Worm (Caenorhabditis elegans) whole organism, L4 larva: ENCODE data around the gene clp-2.

Source experiments
- F10B5.3 ChIP-seq: sonication (generic microtip); optimal IDR thresholded peaks from 2 replicates; lab custom pipeline; 2016; ENCODE audit warnings: mild to moderate bottlenecking, missing genetic modification characterization, missing compliant biosample characterization
- F44E2.7 ChIP-seq: fragments of 200-800 bp; sonication (Bioruptor generic); IDR thresholded peaks from 2 replicates; pipeline ENCODE4 v2.1.2; 2022; ENCODE audit warnings: missing genetic modification characterization, missing compliant biosample characterization
- T26A8.4 ChIP-seq: fragments of 200-800 bp; sonication (Bioruptor generic); IDR thresholded peaks from 2 replicates; pipeline ENCODE4 v1.3.6; 2022; ENCODE audit warnings: missing genetic modification characterization, missing compliant biosample characterization
- Y48G9A.11 ChIP-seq: fragments of 200-800 bp; sonication (Bioruptor generic); IDR thresholded peaks from 2 replicates; pipeline ENCODE4 v1.3.6; 2022; ENCODE audit warnings: missing genetic modification reagents, missing genetic modification characterization, missing compliant biosample characterization
- Y5F2A.4 ChIP-seq: fragments of 200-800 bp; sonication (Bioruptor generic); optimal IDR thresholded peaks from 2 replicates; lab custom pipeline; 2018; ENCODE audit warnings: mild to moderate bottlenecking, missing genetic modification characterization, missing compliant biosample characterization
- ZK337.2 ChIP-seq: fragments of 200-800 bp; sonication (Bioruptor generic); IDR thresholded peaks from 2 replicates; pipeline ENCODE4 v1.3.6; 2022; ENCODE audit warnings: missing genetic modification reagents, missing genetic modification characterization, missing compliant biosample characterization
- aha-1 ChIP-seq: fragments of 150-350 bp; peaks from one replicate; lab custom pipeline; 2014; ENCODE audit warnings: missing biosample characterization, missing genetic modification characterization
- ama-1 ChIP-seq: fragments of 150-350 bp; optimal IDR thresholded peaks from 2 replicates; lab custom pipeline; 2014; ENCODE audit warnings: inconsistent platforms, mixed read lengths
- arid-1 ChIP-seq: fragments of 200-800 bp; sonication (Bioruptor generic); conservative IDR thresholded peaks from 2 replicates; pipeline ENCODE4 v1.3.6; 2022; ENCODE audit warnings: missing genetic modification reagents, missing genetic modification characterization, missing compliant biosample characterization
- ceh-44 ChIP-seq: fragments of 200-800 bp; sonication (Bioruptor generic); IDR thresholded peaks from 2 replicates; pipeline ENCODE4 v1.3.6; 2022; ENCODE audit warnings: missing genetic modification reagents, missing genetic modification characterization, missing compliant biosample characterization
- ceh-82 ChIP-seq: sonication (generic microtip); optimal IDR thresholded peaks from 2 replicates; lab custom pipeline; 2017; ENCODE audit warnings: missing biosample characterization, missing genetic modification characterization
- daf-16 ChIP-seq, 3 experiments: sonication (generic microtip); optimal IDR thresholded peaks; 2 replicates each; lab custom pipeline; 2016 to 2017; ENCODE audit warnings: missing genetic modification characterization in 3 of 3, missing genetic modification reagents in 3 of 3, mild to moderate bottlenecking in 2 of 3, missing compliant biosample characterization in 2 of 3, missing biosample characterization in 1 of 3, moderate library complexity in 1 of 3
- daf-8 ChIP-seq: fragments of 200-800 bp; sonication (Bioruptor generic); IDR thresholded peaks from 2 replicates; pipeline ENCODE4 v1.3.6; 2022; ENCODE audit warnings: missing genetic modification characterization, missing compliant biosample characterization
- dmd-8 ChIP-seq: fragments of 200-800 bp; sonication (Bioruptor generic); IDR thresholded peaks from 2 replicates; pipeline ENCODE4 v1.3.6; 2022; ENCODE audit warnings: missing genetic modification characterization, missing compliant biosample characterization
- dmd-9 ChIP-seq: fragments of 200-800 bp; sonication (Bioruptor generic); IDR thresholded peaks from 2 replicates; pipeline ENCODE4 v1.3.6; 2022; ENCODE audit warnings: missing genetic modification reagents, missing genetic modification characterization, missing compliant biosample characterization
- dpl-1 ChIP-seq: fragments of 150-350 bp; optimal IDR thresholded peaks from 2 replicates; lab custom pipeline; 2014; ENCODE audit warnings: missing biosample characterization, missing genetic modification reagents, missing genetic modification characterization
- duxl-1 ChIP-seq: sonication (generic microtip); optimal IDR thresholded peaks from 2 replicates; lab custom pipeline; 2016; ENCODE audit warnings: mild to moderate bottlenecking, missing genetic modification characterization, moderate library complexity, missing compliant biosample characterization; ENCODE audit not compliant: poor library complexity
- dve-1 ChIP-seq: sonication (generic microtip); optimal IDR thresholded peaks from 2 replicates; lab custom pipeline; 2017; ENCODE audit warnings: antibody characterized with exemption, mild to moderate bottlenecking, missing genetic modification characterization, missing compliant biosample characterization; ENCODE audit not compliant: insufficient read depth
- fkh-10 ChIP-seq: fragments of 150-350 bp; optimal IDR thresholded peaks from 2 replicates; lab custom pipeline; 2014; ENCODE audit warnings: missing biosample characterization, missing genetic modification reagents, missing genetic modification characterization
- fos-1 ChIP-seq: fragments of 150-350 bp; optimal IDR thresholded peaks from 2 replicates; lab custom pipeline; 2014; ENCODE audit warnings: missing biosample characterization, missing genetic modification characterization
- hif-1 ChIP-seq, 2 experiments: sonication (generic microtip); optimal IDR thresholded peaks; 2 replicates each; lab custom pipeline; 2016 to 2017; ENCODE audit warnings: missing compliant biosample characterization in 2 of 2, missing genetic modification characterization in 2 of 2, missing genetic modification reagents in 2 of 2, missing genotype in 2 of 2, mild to moderate bottlenecking in 1 of 2
- hlh-11 ChIP-seq: fragments of 200-800 bp; sonication (Bioruptor generic); optimal IDR thresholded peaks from 2 replicates; lab custom pipeline; 2018; ENCODE audit warnings: mild to moderate bottlenecking, missing genetic modification characterization, missing compliant biosample characterization
- hmg-1.1 ChIP-seq: fragments of 200-800 bp; sonication (Bioruptor generic); IDR thresholded peaks from 2 replicates; pipeline ENCODE4 v1.3.6; 2022; ENCODE audit warnings: missing genetic modification reagents, missing genetic modification characterization, missing compliant biosample characterization
- lin-13 ChIP-seq: fragments of 150-350 bp; optimal IDR thresholded peaks from 2 replicates; lab custom pipeline; 2014; ENCODE audit warnings: missing biosample characterization, missing genetic modification reagents, missing genetic modification characterization
- lin-38 ChIP-seq: fragments of 200-800 bp; sonication (Bioruptor generic); IDR thresholded peaks from 2 replicates; pipeline ENCODE4 v1.3.6; 2022; ENCODE audit warnings: missing genetic modification reagents, missing genetic modification characterization, missing compliant biosample characterization
- lir-3 ChIP-seq: sonication (generic microtip); optimal IDR thresholded peaks from 2 replicates; lab custom pipeline; 2016; ENCODE audit warnings: mild to moderate bottlenecking, missing genetic modification characterization, missing compliant biosample characterization
- lsy-2 ChIP-seq, 2 experiments: fragments of 150-350 bp in 1 of 2; sonication (generic microtip) in 1 of 2; optimal IDR thresholded peaks; 2 replicates each; lab custom pipeline; 2014 to 2017; ENCODE audit warnings: missing biosample characterization in 2 of 2, missing genetic modification characterization in 2 of 2
- mes-2 ChIP-seq: sonication (generic microtip); optimal IDR thresholded peaks from 2 replicates; lab custom pipeline; 2016; ENCODE audit warnings: missing genotype, mild to moderate bottlenecking, missing genetic modification characterization, missing compliant biosample characterization; ENCODE audit not compliant: poor library complexity, severe bottlenecking
- mxl-2 ChIP-seq: fragments of 200-800 bp; sonication (Bioruptor generic); conservative IDR thresholded peaks from 2 replicates; pipeline ENCODE4 v1.3.6; 2022; ENCODE audit warnings: missing genetic modification reagents, missing genetic modification characterization, missing compliant biosample characterization
- nhr-111 ChIP-seq: fragments of 200-800 bp; sonication (Bioruptor generic); optimal IDR thresholded peaks from 2 replicates; lab custom pipeline; 2018; ENCODE audit warnings: mild to moderate bottlenecking, missing genetic modification characterization, missing compliant biosample characterization
- nhr-28 ChIP-seq: fragments of 150-350 bp; optimal IDR thresholded peaks from 2 replicates; lab custom pipeline; 2014; ENCODE audit warnings: missing biosample characterization, missing genetic modification characterization
- nhr-41 ChIP-seq: fragments of 200-800 bp; sonication (Bioruptor generic); IDR thresholded peaks from 2 replicates; pipeline ENCODE4 v1.3.6; 2022; ENCODE audit warnings: missing genetic modification reagents, missing genetic modification characterization, missing compliant biosample characterization
- nhr-6 ChIP-seq: fragments of 150-350 bp; optimal IDR thresholded peaks from 2 replicates; lab custom pipeline; 2014; ENCODE audit warnings: missing biosample characterization, missing genetic modification characterization
- nhr-77 ChIP-seq: fragments of 150-350 bp; optimal IDR thresholded peaks from 2 replicates; lab custom pipeline; 2014; ENCODE audit warnings: missing biosample characterization, missing genetic modification characterization
- pha-4 ChIP-seq, 2 experiments: fragments of 150-350 bp in 1 of 2; fragments of 200-800 bp in 1 of 2; sonication (Bioruptor generic) in 1 of 2; IDR thresholded peaks in 1 of 2; optimal IDR thresholded peaks in 1 of 2; 2 replicates each; pipeline versions ENCODE4 v1.3.6 to Lab custom; 2014 to 2022; ENCODE audit warnings: missing genetic modification characterization in 2 of 2, missing genetic modification reagents in 2 of 2, missing biosample characterization in 1 of 2, missing compliant biosample characterization in 1 of 2
- pqm-1 ChIP-seq: sonication (generic microtip); optimal IDR thresholded peaks from 2 replicates; lab custom pipeline; 2017; ENCODE audit warnings: missing biosample characterization, missing genetic modification characterization
- rbr-2 ChIP-seq: sonication (generic microtip); optimal IDR thresholded peaks from 2 replicates; lab custom pipeline; 2016; ENCODE audit warnings: missing genotype, missing genetic modification characterization, missing compliant biosample characterization
- sdz-12 ChIP-seq: fragments of 200-800 bp; sonication (Bioruptor generic); optimal IDR thresholded peaks from 2 replicates; lab custom pipeline; 2018; ENCODE audit warnings: mild to moderate bottlenecking, missing genetic modification characterization, missing compliant biosample characterization
- set-16 ChIP-seq: fragments of 200-800 bp; sonication (Bioruptor generic); IDR thresholded peaks from 2 replicates; pipeline ENCODE4 v1.3.6; 2022; ENCODE audit warnings: missing genetic modification reagents, missing genetic modification characterization, missing compliant biosample characterization
- snpc-1.2 ChIP-seq: fragments of 200-800 bp; sonication (Bioruptor generic); IDR thresholded peaks from 2 replicates; pipeline ENCODE4 v1.3.6; 2022; ENCODE audit warnings: missing genetic modification reagents, missing genetic modification characterization, missing compliant biosample characterization
- spr-1 ChIP-seq: sonication (generic microtip); optimal IDR thresholded peaks from 2 replicates; lab custom pipeline; 2016; ENCODE audit warnings: mild to moderate bottlenecking, missing genetic modification characterization, missing compliant biosample characterization
- tra-1 ChIP-seq: fragments of 200-800 bp; sonication (Bioruptor generic); IDR thresholded peaks from 2 replicates; pipeline ENCODE4 v1.3.6; 2022; ENCODE audit warnings: missing genetic modification reagents, missing genetic modification characterization, missing compliant biosample characterization
- unc-62 ChIP-seq, 3 experiments: fragments of 150-350 bp in 1 of 3; sonication (generic microtip); optimal IDR thresholded peaks in 2 of 3; peaks in 1 of 3; 1 replicate in 1 of 3; 2 replicates in 2 of 3; lab custom pipeline; 2014 to 2017; ENCODE audit warnings: missing biosample characterization in 3 of 3, missing genetic modification characterization in 3 of 3, missing genetic modification reagents in 3 of 3, missing genotype in 1 of 3
- zag-1 ChIP-seq: fragments of 150-350 bp; optimal IDR thresholded peaks from 2 replicates; lab custom pipeline; 2014; ENCODE audit warnings: missing biosample characterization, missing genetic modification characterization
- zfp-2 ChIP-seq: sonication (generic microtip); optimal IDR thresholded peaks from 2 replicates; lab custom pipeline; 2016; ENCODE audit warnings: mild to moderate bottlenecking, missing genetic modification characterization, missing compliant biosample characterization
- zfp-3 ChIP-seq: fragments of 200-800 bp; sonication (Bioruptor generic); conservative IDR thresholded peaks from 2 replicates; pipeline ENCODE4 v1.3.6; 2022; ENCODE audit warnings: missing genetic modification reagents, missing genetic modification characterization, missing compliant biosample characterization
- zip-2 ChIP-seq: fragments of 150-350 bp; optimal IDR thresholded peaks from 2 replicates; lab custom pipeline; 2014; ENCODE audit warnings: missing biosample characterization, missing genetic modification characterization

The clp-2 gene

DNA sequence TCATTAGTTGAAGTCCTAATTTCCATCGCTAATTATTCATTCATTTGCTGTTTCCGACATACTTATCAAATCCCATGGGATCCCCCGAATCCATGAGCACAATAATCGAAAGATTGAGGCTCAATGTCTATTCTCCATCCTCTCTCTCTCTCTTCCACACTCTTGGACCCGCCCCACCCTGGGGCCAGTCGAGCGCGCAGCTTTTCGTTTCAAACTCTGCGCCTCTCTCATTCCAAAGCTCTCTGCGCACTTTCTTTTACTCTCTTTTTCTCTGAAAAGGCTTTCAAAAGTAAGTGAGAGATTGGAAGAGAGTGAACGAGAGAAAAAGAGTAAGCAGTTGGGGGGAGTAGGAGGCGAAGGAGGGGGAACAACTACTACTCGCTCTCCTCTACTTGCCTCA lies 17.9 kb upstream of the clp-2 start, which contains the start of gene acy-1 (continued):
- TF ChIP-seq lin-13 (peak; percentile 19), spr-1 (tag; lab: Kevin White, UChicago) (no peak), ceh-82 (no peak), pqm-1 (tag; lab: Kevin White, UChicago) (no peak), mxl-2 (GFP tag; lab: Robert Waterston, UW) (no peak), hmg-1.1 (GFP tag; lab: Robert Waterston, UW) (peak; percentile 79), sdz-12 (no peak), Y48G9A.11 (no peak), ceh-44 (GFP tag; lab: Robert Waterston, UW) (no peak), fkh-10 (GFP tag; lab: Kevin White, UChicago) (peak; percentile 83), hlh-11 (peak; percentile 60), T26A8.4 (GFP tag; lab: Robert Waterston, UW) (no peak), ZK337.2 (no peak), dpl-1 (GFP tag; lab: Kevin White, UChicago) (peak; percentile 58), lsy-2 (tag; optimal IDR thresholded peaks at IDR 0.05; lab: Kevin White, UChicago) (peak; percentile 66 to 84), mes-2 (tag; lab: Kevin White, UChicago) (peak; percentile 45), tra-1 (GFP tag; lab: Robert Waterston, UW) (no peak), rbr-2 (peak; percentile 76), zfp-3 (GFP tag; lab: Robert Waterston, UW) (no peak), lin-38 (GFP tag; lab: Robert Waterston, UW) (peak; percentile 65), hif-1 (tag; optimal IDR thresholded peaks at IDR 0.05; lab: Kevin White, UChicago) (peak in 1 of 2 experiments; percentile 10), aha-1 (tag; lab: Kevin White, UChicago) (peak; percentile 95), ama-1 (no peak), F44E2.7 (GFP tag; lab: Robert Waterston, UW) (no peak), pha-4 (GFP tag; IDR thresholded peaks at IDR 0.05; lab: Robert Waterston, UW) (no peak), pha-4 (tag; optimal IDR thresholded peaks at IDR 0.05; lab: Kevin White, UChicago) (peak; percentile 14), nhr-6 (tag; lab: Kevin White, UChicago) (no peak), dmd-8 (GFP tag; lab: Robert Waterston, UW) (0 out of 2 replicates have a peak, but pooled peaks have one; percentile 48)
- TF ChIP-seq, all 104 proteins: peak for 23

DNA sequence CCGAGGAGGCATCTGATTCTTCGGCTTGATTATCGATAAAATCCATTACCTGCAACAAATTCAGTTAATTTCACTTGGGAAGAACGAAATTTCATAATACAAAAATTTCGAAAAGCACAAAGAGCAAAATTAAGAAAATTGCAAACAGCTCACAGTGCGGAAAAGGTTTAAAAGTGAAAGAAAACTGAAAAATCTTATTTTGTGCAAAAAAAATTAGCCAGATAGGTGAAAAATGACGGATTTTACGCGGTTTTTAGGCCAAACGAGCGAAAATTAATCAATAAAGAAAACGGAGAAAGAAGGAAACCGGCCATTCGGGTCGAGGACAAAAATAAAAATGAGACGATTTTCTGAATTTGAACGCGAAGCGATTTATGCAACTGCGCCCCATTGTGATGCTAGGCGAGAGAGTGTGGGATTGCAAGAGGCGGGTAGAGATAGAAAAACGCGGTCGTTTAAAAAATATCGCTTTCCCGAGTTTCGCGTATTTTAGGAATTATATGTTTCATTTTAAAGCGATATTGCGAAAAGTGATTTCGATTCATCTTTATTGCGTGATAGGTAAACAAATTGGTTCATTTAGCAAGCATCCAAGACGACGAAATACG lies 16.9 kb upstream of the clp-2 start, which contains the start of gene emb-5:
Gene emb-5, minus strand, starts transcription at position 51 of the 608 bp plus-strand sequence.
- TF ChIP-seq lir-3 (tag; lab: Kevin White, UChicago) (no peak), nhr-77 (no peak), ama-1 (peak; percentile 68), zip-2 (tag; lab: Kevin White, UChicago) (no peak), rbr-2 (no peak), lin-38 (GFP tag; lab: Robert Waterston, UW) (peak; percentile 94), nhr-41 (GFP tag; lab: Robert Waterston, UW) (no peak), dmd-9 (GFP tag; lab: Robert Waterston, UW) (no peak), set-16 (GFP tag; lab: Robert Waterston, UW) (no peak), mes-2 (tag; lab: Kevin White, UChicago) (peak; percentile 74), daf-8 (GFP tag; lab: Robert Waterston, UW) (no peak), arid-1 (GFP tag; lab: Robert Waterston, UW) (no peak), nhr-28 (tag; lab: Kevin White, UChicago) (peak; percentile 27), unc-62 (GFP tag; optimal IDR thresholded peaks at IDR 0.05 in 1 of 2; lab: Kevin White, UChicago) (peak in 1 of 2 experiments; percentile 5), unc-62 (tag; optimal IDR thresholded peaks at IDR 0.05; lab: Kevin White, UChicago) (no peak), snpc-1.2 (GFP tag; lab: Robert Waterston, UW) (no peak), nhr-111 (no peak), T26A8.4 (GFP tag; lab: Robert Waterston, UW) (0 out of 2 replicates have a peak, but pooled peaks have one; percentile 28), F10B5.3 (tag; lab: Kevin White, UChicago) (no peak), daf-16 (GFP tag; optimal IDR thresholded peaks at IDR 0.05; lab: Kevin White, UChicago) (no peak), daf-16 (tag; optimal IDR thresholded peaks at IDR 0.05; lab: Kevin White, UChicago) (peak; percentile 10), fos-1 (no peak), duxl-1 (no peak), tra-1 (GFP tag; lab: Robert Waterston, UW) (no peak), zfp-2 (tag; lab: Kevin White, UChicago) (no peak), hlh-11 (no peak), zag-1 (tag; lab: Kevin White, UChicago) (no peak), dve-1 (no peak), dpl-1 (GFP tag; lab: Kevin White, UChicago) (peak; percentile 92), hmg-1.1 (GFP tag; lab: Robert Waterston, UW) (no peak; the same call in none of the 2 replicates), Y5F2A.4 (GFP tag; lab: Kevin White, UChicago) (no peak)
